Worm (Caenorhabditis elegans) whole organism, L2 larva: ENCODE data around the gene apx-1.

ENCODE experiments used
- lsy-2 ChIP-seq, 2 experiments: fragments of 150-350 bp in 1 of 2; sonication (generic microtip) in 1 of 2; optimal IDR thresholded peaks; 2 replicates each; lab custom pipeline; 2014 to 2017; ENCODE audit warnings: missing biosample characterization in 2 of 2, missing genetic modification characterization in 2 of 2
- nhr-12 ChIP-seq: fragments of 150-350 bp; optimal IDR thresholded peaks from 2 replicates; lab custom pipeline; 2014; ENCODE audit warnings: missing biosample characterization, missing genetic modification characterization

- TF ChIP-seq nhr-12 (tag; lab: Kevin White, UChicago) (no peak), lsy-2 (tag; optimal IDR thresholded peaks at IDR 0.05; lab: Kevin White, UChicago) (no peak)
Observed at ce11 chrV:3256809-3257208, 46.8 kb downstream of the apx-1 start.
